Fruit fly (Drosophila melanogaster) whole organism, pupa: ENCODE data around the gene CG3081.
A peak's percentile ranks its signal among the peaks of the same experiment; 100 is the strongest.

Experiments used
- CG34367 ChIP-seq: fragments of 200-800 bp; sonication (Bioruptor generic); optimal IDR thresholded peaks from 2 replicates; lab custom pipeline; 2018; ENCODE audit warnings: missing biosample characterization, mild to moderate bottlenecking, missing genetic modification characterization
- CG4496 ChIP-seq: fragments of 200-800 bp; sonication (Bioruptor generic); IDR thresholded peaks from 3 replicates; pipeline ENCODE4 v1.3.6; 2022; ENCODE audit warnings: missing biosample characterization, missing genetic modification characterization
- CG8159 ChIP-seq: fragments of 200-800 bp; sonication (Bioruptor generic); optimal IDR thresholded peaks from 3 replicates; lab custom pipeline; 2018; ENCODE audit warnings: missing biosample characterization, mild to moderate bottlenecking, missing genetic modification characterization, moderate library complexity
- D1 ChIP-seq: fragments of 200-800 bp; sonication (Bioruptor generic); optimal IDR thresholded peaks from 2 replicates; lab custom pipeline; 2018; ENCODE audit warnings: missing biosample characterization, mild to moderate bottlenecking, missing genetic modification characterization, moderate library complexity
- EcR ChIP-seq: fragments of 200-800 bp; sonication (Bioruptor generic); optimal IDR thresholded peaks from 3 replicates; lab custom pipeline; 2019; ENCODE audit warnings: missing biosample characterization, missing genetic modification characterization, mild to moderate bottlenecking, moderate library complexity, missing genetic modification reagents
- Pif1A ChIP-seq: fragments of 200-800 bp; sonication (Bioruptor generic); optimal IDR thresholded peaks from 3 replicates; lab custom pipeline; 2016; ENCODE audit warnings: missing biosample characterization, missing genetic modification characterization
- gl ChIP-seq: fragments of 200-800 bp; sonication (Bioruptor generic); optimal IDR thresholded peaks from 2 replicates; lab custom pipeline; 2018; ENCODE audit warnings: missing biosample characterization, mild to moderate bottlenecking, missing genetic modification characterization

- TF ChIP-seq D1 (tag; lab: Kevin White, UChicago) (no peak), CG8159 (tag; lab: Kevin White, UChicago) (no peak), gl (tag; lab: Kevin White, UChicago) (no peak), Pif1A (no peak), CG4496 (GFP tag; lab: Robert Waterston, UW) (peak; percentile 33; the same call in 1 of the 3 replicates), CG34367 (tag; lab: Kevin White, UChicago) (no peak), EcR (GFP tag; lab: Kevin White, UChicago) (no peak)
Observed at dm6 chrX:4657896-4658295, 14.1 kb upstream of the CG3081 start.
